Worm (Caenorhabditis elegans): ENCODE measurements around the gene Y54G9A.9.

The Y54G9A.9 gene

DNA sequence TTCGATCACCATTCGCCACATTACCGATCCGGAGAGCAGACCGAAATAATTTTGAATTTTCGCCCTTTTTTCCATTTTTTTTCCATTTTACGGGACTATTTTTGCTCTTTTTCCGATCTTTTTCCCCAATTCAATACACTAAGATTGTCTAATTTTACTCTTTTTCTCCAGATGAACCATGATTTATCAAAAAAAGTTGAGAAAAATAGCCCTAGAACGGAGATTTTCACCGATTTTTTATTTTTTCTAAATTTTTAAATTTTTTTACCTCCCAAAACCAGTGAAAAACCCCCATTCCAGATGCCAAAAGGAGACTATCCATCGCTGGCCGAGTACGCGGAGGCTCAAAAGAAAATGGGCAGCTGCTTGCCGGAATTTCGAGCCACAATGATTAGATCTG lies at the start of gene Y54G9A.9:
Gene Y54G9A.9, plus strand, starts transcription at position 301 of the 400 bp plus-strand sequence.
- TF ChIP-seq unc-62 (GFP tag; optimal IDR thresholded peaks at IDR 0.05): no peak

- TF ChIP-seq unc-62 (GFP tag; optimal IDR thresholded peaks at IDR 0.05): no peak
Observed at ce11 chrII:13679775-13680320, 49.7 kb upstream of the Y54G9A.9 start.

DNA sequence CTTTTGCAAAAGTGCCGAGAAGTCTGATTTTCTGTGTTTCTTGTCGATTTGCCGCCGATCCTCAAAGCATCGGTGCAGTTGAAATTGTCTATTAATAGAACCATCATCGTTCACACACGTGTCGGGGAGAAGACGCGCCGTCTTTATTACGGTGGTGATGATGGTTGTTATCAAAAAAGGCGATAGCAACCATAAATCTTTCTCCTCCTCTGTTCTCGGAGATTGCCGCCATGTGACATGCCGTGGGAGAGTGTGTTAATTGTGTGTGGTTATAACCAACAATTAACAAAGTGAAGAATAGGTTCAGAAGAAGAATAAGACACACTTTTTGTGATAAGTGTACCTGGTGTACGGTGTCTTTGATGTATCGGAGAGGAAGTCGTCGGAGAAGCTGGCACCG lies 48.5 kb upstream of the Y54G9A.9 start:
- no peak for TF ChIP-seq unc-62 (GFP tag; optimal IDR thresholded peaks at IDR 0.05)

ce11 chrII:13685581-13685980 lies 43.9 kb upstream of the Y54G9A.9 start:
- TF ChIP-seq unc-62 (GFP tag; optimal IDR thresholded peaks at IDR 0.05): no peak

DNA sequence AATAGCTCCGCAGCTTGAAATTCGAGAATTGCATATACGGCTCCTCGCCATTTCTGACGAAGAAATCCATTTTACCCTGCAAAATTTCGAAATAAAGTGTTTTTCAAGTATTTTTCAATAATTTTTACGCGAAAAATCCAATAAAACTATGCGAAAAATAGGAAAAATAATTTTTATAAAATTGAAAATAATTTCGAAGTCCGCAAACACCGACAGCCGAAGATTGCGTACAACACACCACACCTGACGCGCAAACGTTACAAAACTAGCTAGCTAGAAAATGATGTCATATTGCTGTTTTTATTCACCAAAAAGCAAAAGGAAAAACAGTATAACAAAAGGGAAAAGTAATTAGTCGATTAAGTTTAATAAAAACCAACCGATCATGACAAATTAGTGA lies 34.8 kb upstream of the Y54G9A.9 start, which contains the start of gene rpoa-1:
Gene rpoa-1, minus strand, starts transcription at position 84 of the 400 bp plus-strand sequence.
- TF ChIP-seq unc-62 (GFP tag; optimal IDR thresholded peaks at IDR 0.05): no peak

- no peak for TF ChIP-seq unc-62 (GFP tag; optimal IDR thresholded peaks at IDR 0.05)
Observed at ce11 chrII:13695343-13696332, 33.9 kb upstream of the Y54G9A.9 start, which contains the start of gene kqt-3. TSS of gene kqt-3 (plus strand) at chrII:13696282.

DNA sequence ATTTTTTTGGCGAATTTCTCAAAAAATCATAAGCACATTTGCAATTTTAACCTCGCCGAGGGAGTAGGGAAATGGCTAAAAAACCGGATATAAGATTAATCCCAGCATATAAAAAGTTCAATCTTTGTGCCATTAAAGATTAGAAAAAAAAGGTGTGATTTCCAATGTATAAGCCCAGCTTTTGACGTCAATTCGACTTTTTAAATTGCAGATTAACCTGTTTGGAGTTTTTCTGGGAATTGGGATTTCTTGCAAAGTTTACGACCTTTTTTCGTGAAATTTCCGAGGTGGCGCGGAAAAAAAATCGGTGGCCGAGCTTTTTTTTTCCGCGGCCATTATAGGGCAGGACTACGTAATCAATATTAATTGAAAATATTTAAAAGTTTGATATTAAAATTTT lies 31.8 kb upstream of the Y54G9A.9 start:
- TF ChIP-seq unc-62 (GFP tag; optimal IDR thresholded peaks at IDR 0.05): no peak

DNA sequence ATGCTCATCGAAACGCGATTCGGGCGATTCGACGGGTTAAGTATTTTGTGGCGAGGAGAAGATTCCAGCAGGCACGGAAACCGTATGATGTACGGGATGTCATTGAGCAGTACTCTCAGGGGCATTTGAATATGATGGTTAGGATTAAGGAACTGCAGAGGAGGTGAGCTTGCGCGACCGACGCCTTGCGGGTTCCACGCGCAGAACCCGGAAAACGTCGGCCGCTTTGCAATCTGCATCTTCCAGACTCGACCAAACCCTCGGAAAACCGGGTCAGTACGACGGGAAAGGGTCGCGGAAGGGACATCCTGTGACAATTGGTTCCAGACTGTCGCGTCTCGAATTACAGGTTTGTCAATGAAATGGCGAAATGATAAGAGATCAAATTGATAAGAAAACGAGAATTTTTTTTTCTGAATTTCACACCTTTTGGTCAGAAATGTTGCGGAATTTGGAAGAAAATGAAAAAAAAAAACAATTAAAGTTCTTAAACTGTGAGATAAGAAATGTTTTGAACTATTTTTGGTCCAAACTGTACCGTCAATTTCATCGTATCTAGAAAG lies 17.9 kb upstream of the Y54G9A.9 start:
- TF ChIP-seq unc-62 (GFP tag; optimal IDR thresholded peaks at IDR 0.05): no peak

ce11 chrII:13713239-13713638 lies 16.3 kb upstream of the Y54G9A.9 start:
- TF ChIP-seq unc-62 (GFP tag; optimal IDR thresholded peaks at IDR 0.05): no peak

DNA sequence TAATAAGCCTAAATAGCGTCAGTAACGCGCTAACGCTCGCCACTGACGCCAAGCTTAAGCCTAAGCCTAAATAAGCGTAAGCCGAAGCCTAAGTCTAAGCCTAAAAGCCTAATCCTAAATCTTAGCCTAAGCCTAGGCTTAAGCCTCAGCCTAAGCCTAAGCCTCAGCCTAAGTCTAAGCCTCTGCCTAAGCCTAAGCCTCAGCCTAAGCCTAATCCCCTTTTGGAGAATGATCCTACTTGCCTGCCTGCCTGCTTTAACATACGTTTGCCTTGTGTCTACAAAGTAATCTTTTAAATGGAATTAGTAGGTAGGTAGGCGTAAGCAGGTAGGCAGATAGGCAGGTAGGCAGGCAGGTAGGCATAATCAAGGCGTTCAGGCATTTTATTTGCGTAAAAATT lies 14.2 kb upstream of the Y54G9A.9 start:
- TF ChIP-seq unc-62 (GFP tag; optimal IDR thresholded peaks at IDR 0.05): no peak

- no peak for TF ChIP-seq unc-62 (GFP tag; optimal IDR thresholded peaks at IDR 0.05)
Observed at ce11 chrII:13715733-13716132, 13.8 kb upstream of the Y54G9A.9 start, which contains the start of gene zipt-2.3. TSS of gene zipt-2.3 (minus strand) at chrII:13715879.

DNA sequence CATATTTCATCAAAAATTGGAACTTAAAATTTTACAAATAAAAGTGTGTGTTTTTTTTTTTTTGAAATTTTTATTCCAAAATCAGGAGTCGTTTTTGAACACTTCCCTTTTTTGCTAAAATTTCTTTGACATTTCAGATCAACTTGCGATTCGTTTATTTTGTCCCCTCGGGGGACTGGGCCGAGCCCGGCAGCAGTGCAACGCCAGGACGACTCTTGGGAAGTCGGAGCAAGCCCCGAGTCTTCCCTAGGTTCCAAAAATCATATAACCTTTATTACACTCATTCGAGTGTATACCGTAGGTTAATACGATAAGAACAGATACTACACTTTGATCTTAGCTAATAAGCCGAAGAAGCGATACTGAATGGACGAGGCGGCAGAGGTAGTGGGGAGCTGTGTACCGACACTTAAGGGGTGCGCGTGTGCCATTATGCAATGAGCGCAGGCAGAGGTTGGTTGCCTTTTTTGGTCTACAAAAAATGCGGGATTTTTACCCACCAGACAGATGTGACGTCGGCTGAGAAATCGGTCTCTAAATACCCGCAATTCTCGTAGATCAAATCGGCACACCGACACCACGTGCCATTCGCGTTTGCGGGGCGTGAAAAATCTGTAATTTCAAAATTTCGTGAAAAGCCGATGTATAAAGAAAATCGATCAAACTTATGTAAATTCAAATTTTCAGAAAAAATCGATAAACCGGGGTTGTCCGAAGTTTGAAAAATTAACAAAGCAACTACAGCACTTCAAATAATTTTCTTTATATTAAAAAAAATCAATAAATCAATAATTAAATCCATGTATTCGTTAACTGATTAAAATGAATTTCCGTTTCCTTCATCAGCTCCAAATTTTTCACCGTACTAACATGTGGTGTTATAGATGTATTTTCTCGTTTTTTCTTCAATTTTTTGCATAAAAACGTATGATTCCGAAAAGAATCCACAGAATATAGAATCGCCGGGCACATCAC lies 11.8 kb upstream of the Y54G9A.9 start:
- TF ChIP-seq unc-62 (GFP tag; optimal IDR thresholded peaks at IDR 0.05): no peak

- no peak for TF ChIP-seq unc-62 (GFP tag; optimal IDR thresholded peaks at IDR 0.05)
Observed at ce11 chrII:13720650-13721049, 8.9 kb upstream of the Y54G9A.9 start.

DNA sequence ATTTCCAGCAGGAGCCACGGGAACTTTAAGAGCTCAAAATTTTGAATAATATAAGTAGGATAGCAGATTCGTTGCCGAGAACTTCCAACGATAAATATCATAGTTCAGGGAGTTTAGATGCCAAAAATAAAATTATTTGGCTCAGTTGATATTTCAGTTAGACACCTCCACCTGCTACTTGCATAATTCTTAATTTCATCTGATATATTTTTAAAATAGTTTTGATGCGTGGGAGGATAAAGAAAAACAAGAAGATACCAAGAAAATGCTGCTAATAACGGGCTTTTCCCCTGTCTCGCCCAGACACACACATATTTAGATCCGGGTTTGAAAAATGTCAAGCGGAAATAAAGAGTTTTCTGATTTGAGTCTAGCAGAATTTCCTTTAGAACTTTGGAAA lies 8.3 kb upstream of the Y54G9A.9 start, which contains the start of gene sre-46:
Gene sre-46, minus strand, starts transcription at position 101 of the 400 bp plus-strand sequence.
- no peak for TF ChIP-seq unc-62 (GFP tag; optimal IDR thresholded peaks at IDR 0.05)

- TF ChIP-seq unc-62 (GFP tag; optimal IDR thresholded peaks at IDR 0.05): no peak
Observed at ce11 chrII:13722763-13723162, 6.8 kb upstream of the Y54G9A.9 start, which contains the start of gene Y54G9A.5. TSS of gene Y54G9A.5 (plus strand) at chrII:13723007.
